Worm (Caenorhabditis elegans): ENCODE results near the gene Y26E6A.2.
A peak's percentile ranks its signal among the peaks of the same experiment; 100 is the strongest.

DNA sequence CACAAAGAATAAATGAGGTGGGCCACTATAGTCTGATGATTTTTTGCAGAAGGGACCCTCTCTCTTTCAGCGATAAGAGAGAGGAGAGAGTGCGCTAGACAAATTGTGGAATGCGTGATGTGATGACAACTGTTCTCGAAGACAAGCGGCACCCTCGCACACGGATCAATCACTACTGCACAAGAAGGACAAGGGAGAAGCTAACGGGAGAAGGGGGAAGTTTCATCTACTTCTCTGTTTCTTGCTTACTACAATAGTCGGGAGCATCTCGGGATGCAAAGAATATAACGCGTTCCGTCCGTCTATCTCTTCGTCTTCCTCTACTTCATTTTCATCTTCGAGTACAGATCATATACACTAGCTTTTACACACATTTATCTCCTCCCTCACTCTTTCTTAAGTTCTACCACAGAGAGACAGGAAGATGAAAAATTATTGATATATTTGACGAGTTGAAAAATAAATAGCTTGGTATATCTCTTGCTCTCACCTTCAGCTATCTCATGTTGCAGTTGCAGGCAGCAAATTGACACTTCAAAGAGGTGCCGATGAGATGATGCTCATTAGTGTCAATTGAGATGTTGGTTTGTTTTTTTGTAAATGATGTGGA lies 40.8 kb downstream of the Y26E6A.2 start:
- TF ChIP-seq lir-3 (tag; optimal IDR thresholded peaks at IDR 0.05) (no peak), unc-62 (GFP tag; optimal IDR thresholded peaks at IDR 0.05 in 1 of 2) (peak in 1 of 2 experiments; percentile 64), unc-62 (tag; optimal IDR thresholded peaks at IDR 0.05) (no peak), zag-1 (tag; optimal IDR thresholded peaks at IDR 0.05) (no peak), Y75B8A.6 (GFP tag; IDR thresholded peaks at IDR 0.05) (no peak), R02D3.7 (tag; optimal IDR thresholded peaks at IDR 0.05) (no peak), lim-7 (GFP tag; IDR thresholded peaks at IDR 0.05) (no peak), lsy-2 (tag; optimal IDR thresholded peaks at IDR 0.05) (no peak), ZK546.5 (tag; optimal IDR thresholded peaks at IDR 0.05) (no peak)
